Fruit fly (Drosophila melanogaster) whole organism, embryonic: Measurements from ENCODE around the gene Cdc42.

Source experiments
- Adf1 ChIP-seq: fragments of 200-800 bp; sonication (Bioruptor generic); IDR thresholded peaks from 2 replicates; pipeline ENCODE4 v1.3.6; 2022; ENCODE audit warnings: missing biosample characterization, missing genetic modification characterization
- Bgb ChIP-seq: fragments of 200-800 bp; sonication (Bioruptor generic); IDR thresholded peaks from 2 replicates; pipeline ENCODE4 v1.3.6; 2022; ENCODE audit warnings: missing biosample characterization, missing genetic modification characterization; ENCODE audit not compliant: partially characterized antibody
- CG10979 ChIP-seq: fragments of 200-800 bp; sonication (Bioruptor generic); optimal IDR thresholded peaks from 2 replicates; lab custom pipeline; 2018; ENCODE audit warnings: missing biosample characterization, mild to moderate bottlenecking, missing genetic modification characterization, moderate library complexity
- CG12744 ChIP-seq: fragments of 200-800 bp; sonication (Bioruptor generic); optimal IDR thresholded peaks from 2 replicates; lab custom pipeline; 2016; ENCODE audit warnings: missing biosample characterization, missing genetic modification characterization
- CG12942 ChIP-seq: fragments of 200-800 bp; sonication (Bioruptor generic); optimal IDR thresholded peaks from 3 replicates; lab custom pipeline; 2016; ENCODE audit warnings: missing biosample characterization, missing genetic modification characterization
- CG13624 ChIP-seq: fragments of 200-800 bp; sonication (Bioruptor generic); optimal IDR thresholded peaks from 2 replicates; lab custom pipeline; 2016; ENCODE audit warnings: missing biosample characterization, missing genetic modification characterization
- CG13894 ChIP-seq: fragments of 200-800 bp; sonication (Bioruptor generic); optimal IDR thresholded peaks from 3 replicates; lab custom pipeline; 2018; ENCODE audit warnings: missing biosample characterization, mild to moderate bottlenecking, missing genetic modification characterization, moderate library complexity
- CG15269 ChIP-seq: fragments of 200-800 bp; sonication (Bioruptor generic); optimal IDR thresholded peaks from 2 replicates; lab custom pipeline; 2018; ENCODE audit warnings: missing biosample characterization, mild to moderate bottlenecking, missing genetic modification characterization, moderate library complexity
- CG16813 ChIP-seq: fragments of 200-800 bp; sonication (Bioruptor generic); IDR thresholded peaks from 3 replicates; pipeline ENCODE4 v1.3.6; 2022; ENCODE audit warnings: missing biosample characterization, missing genetic modification characterization; ENCODE audit not compliant: partially characterized antibody
- CG17568 ChIP-seq: fragments of 200-800 bp; sonication (Bioruptor generic); optimal IDR thresholded peaks from 2 replicates; lab custom pipeline; 2018; ENCODE audit warnings: missing biosample characterization, mild to moderate bottlenecking, missing genetic modification characterization, moderate library complexity
- CG18476 ChIP-seq: fragments of 200-800 bp; sonication (Bioruptor generic); optimal IDR thresholded peaks from 2 replicates; lab custom pipeline; 2016; ENCODE audit warnings: missing biosample characterization, mild to moderate bottlenecking, missing genetic modification characterization
- CG2678 ChIP-seq: fragments of 200-800 bp; sonication (Bioruptor generic); optimal IDR thresholded peaks from 3 replicates; lab custom pipeline; 2019; ENCODE audit warnings: missing biosample characterization, mild to moderate bottlenecking, missing genetic modification characterization, moderate library complexity
- CG34376 ChIP-seq: fragments of 200-800 bp; sonication (Bioruptor generic); optimal IDR thresholded peaks from 2 replicates; lab custom pipeline; 2018; ENCODE audit warnings: missing biosample characterization, mild to moderate bottlenecking, missing genetic modification characterization
- CG4328 ChIP-seq: fragments of 200-800 bp; sonication (Bioruptor generic); optimal IDR thresholded peaks from 3 replicates; lab custom pipeline; 2017; ENCODE audit warnings: missing biosample characterization, missing genetic modification reagents, missing genetic modification characterization
- CG6791 ChIP-seq: fragments of 200-800 bp; sonication (Bioruptor generic); IDR thresholded peaks from 3 replicates; pipeline ENCODE4 v1.3.6; 2022; ENCODE audit warnings: missing biosample characterization, missing genetic modification characterization; ENCODE audit not compliant: partially characterized antibody
- CG7357 ChIP-seq: fragments of 200-800 bp; sonication (Bioruptor generic); IDR thresholded peaks from 3 replicates; pipeline ENCODE4 v1.3.6; 2022; ENCODE audit warnings: missing biosample characterization, missing genetic modification characterization
- CG7963 ChIP-seq: fragments of 200-800 bp; sonication (Bioruptor generic); IDR thresholded peaks from 3 replicates; pipeline ENCODE4 v1.3.6; 2022; ENCODE audit warnings: missing biosample characterization, missing genetic modification characterization; ENCODE audit not compliant: partially characterized antibody
- CG8281 ChIP-seq: fragments of 200-800 bp; sonication (Bioruptor generic); optimal IDR thresholded peaks from 2 replicates; lab custom pipeline; 2018; ENCODE audit warnings: missing biosample characterization, mild to moderate bottlenecking, missing genetic modification characterization, moderate library complexity
- CTCF ChIP-seq: fragments of 200-800 bp; sonication (Bioruptor generic); optimal IDR thresholded peaks from 2 replicates; lab custom pipeline; 2017; ENCODE audit warnings: missing biosample characterization, mild to moderate bottlenecking, missing genetic modification characterization, moderate library complexity
- D19B ChIP-seq: fragments of 200-800 bp; sonication (Bioruptor generic); optimal IDR thresholded peaks from 2 replicates; lab custom pipeline; 2017; ENCODE audit warnings: missing biosample characterization, mild to moderate bottlenecking, missing genetic modification characterization
- Fer3 ChIP-seq: fragments of 200-800 bp; sonication (Bioruptor generic); optimal IDR thresholded peaks from 2 replicates; lab custom pipeline; 2018; ENCODE audit warnings: missing biosample characterization, mild to moderate bottlenecking, missing genetic modification characterization, moderate library complexity
- GATAe ChIP-seq: fragments of 200-800 bp; sonication (Bioruptor generic); conservative IDR thresholded peaks from 2 replicates; pipeline ENCODE4 v1.3.6; 2022; ENCODE audit warnings: missing biosample characterization, missing genetic modification characterization
- HLH4C ChIP-seq: fragments of 200-800 bp; sonication (Bioruptor generic); IDR thresholded peaks from 3 replicates; pipeline ENCODE4 v1.3.6; 2022; ENCODE audit warnings: missing biosample characterization, missing genetic modification characterization; ENCODE audit not compliant: partially characterized antibody
- HmgZ ChIP-seq: fragments of 200-800 bp; sonication (Bioruptor generic); optimal IDR thresholded peaks from 2 replicates; lab custom pipeline; 2018; ENCODE audit warnings: missing biosample characterization, mild to moderate bottlenecking, missing genetic modification characterization
- Lim3 ChIP-seq: fragments of 200-800 bp; sonication (Bioruptor generic); IDR thresholded peaks from 2 replicates; pipeline ENCODE4 v1.3.6; 2022; ENCODE audit warnings: missing biosample characterization, missing genetic modification characterization
- Med ChIP-seq: fragments of 200-800 bp; sonication (Bioruptor generic); peaks from one replicate; lab custom pipeline; 2016; ENCODE audit warnings: missing biosample characterization, missing genetic modification characterization, mild to moderate bottlenecking, inconsistent platforms, moderate library complexity
- Scr ChIP-seq: fragments of 200-800 bp; sonication (Bioruptor generic); IDR thresholded peaks from 2 replicates; pipeline ENCODE4 v1.3.6; 2022; ENCODE audit warnings: missing biosample characterization, missing genetic modification characterization; ENCODE audit not compliant: partially characterized antibody
- TFAM ChIP-seq: fragments of 200-800 bp; sonication (Bioruptor generic); optimal IDR thresholded peaks from 2 replicates; lab custom pipeline; 2017; ENCODE audit warnings: missing biosample characterization, missing genetic modification characterization, inconsistent platforms
- Trl ChIP-seq, 3 experiments: fragments of >200 bp in 2 of 3; fragments of 200-800 bp in 1 of 3; sonication (Bioruptor generic) in 1 of 3; optimal IDR thresholded peaks; 2 replicates in 1 of 3; 3 replicates in 2 of 3; lab custom pipeline; 2016 to 2017; ENCODE audit warnings: missing biosample characterization in 1 of 3, missing genetic modification characterization in 1 of 3
- ato ChIP-seq: fragments of 200-800 bp; sonication (Bioruptor generic); IDR thresholded peaks from 2 replicates; pipeline ENCODE4 v1.3.6; 2022; ENCODE audit warnings: missing biosample characterization, missing genetic modification characterization; ENCODE audit not compliant: partially characterized antibody
- bbx ChIP-seq: fragments of 200-800 bp; sonication (Bioruptor generic); IDR thresholded peaks from 2 replicates; pipeline ENCODE4 v1.3.6; 2022; ENCODE audit warnings: missing biosample characterization, missing genetic modification characterization; ENCODE audit not compliant: partially characterized antibody
- croc ChIP-seq: fragments of 200-800 bp; sonication (Bioruptor generic); conservative IDR thresholded peaks from 3 replicates; pipeline ENCODE4 v1.3.6; 2022; ENCODE audit warnings: missing biosample characterization, missing genetic modification characterization
- fd96Cb ChIP-seq: fragments of 200-800 bp; sonication (Bioruptor generic); optimal IDR thresholded peaks from 2 replicates; lab custom pipeline; 2018; ENCODE audit warnings: missing biosample characterization, mild to moderate bottlenecking, missing genetic modification characterization, moderate library complexity
- hb ChIP-seq: fragments of 200-800 bp; sonication (Bioruptor generic); IDR thresholded peaks from 3 replicates; pipeline ENCODE4 v1.3.6; 2022; ENCODE audit warnings: missing biosample characterization, missing genetic modification characterization; ENCODE audit not compliant: partially characterized antibody
- inv ChIP-seq: fragments of 200-800 bp; sonication (Bioruptor generic); IDR thresholded peaks from 2 replicates; pipeline ENCODE4 v1.3.6; 2022; ENCODE audit warnings: missing biosample characterization, missing genetic modification characterization; ENCODE audit not compliant: partially characterized antibody
- jumu ChIP-seq: fragments of 200-800 bp; sonication (Bioruptor generic); optimal IDR thresholded peaks from 3 replicates; lab custom pipeline; 2016; ENCODE audit warnings: missing biosample characterization, missing genetic modification characterization
- nerfin-2 ChIP-seq: fragments of 200-800 bp; sonication (Bioruptor generic); IDR thresholded peaks from 2 replicates; pipeline ENCODE4 v1.3.6; 2022; ENCODE audit warnings: missing biosample characterization, missing genetic modification characterization; ENCODE audit not compliant: partially characterized antibody
- nmo ChIP-seq: fragments of 200-800 bp; sonication (Bioruptor generic); optimal IDR thresholded peaks from 2 replicates; lab custom pipeline; 2018; ENCODE audit warnings: missing biosample characterization, mild to moderate bottlenecking, missing genetic modification characterization, moderate library complexity
- onecut ChIP-seq: fragments of 200-800 bp; sonication (Bioruptor generic); IDR thresholded peaks from 2 replicates; pipeline ENCODE4 v1.3.6; 2022; ENCODE audit warnings: missing biosample characterization, missing genetic modification characterization
- sima ChIP-seq: fragments of 200-800 bp; sonication (Bioruptor generic); optimal IDR thresholded peaks from 2 replicates; lab custom pipeline; 2016; ENCODE audit warnings: missing biosample characterization, missing genetic modification characterization
- sqz ChIP-seq: fragments of 200-800 bp; sonication (Bioruptor generic); optimal IDR thresholded peaks from 3 replicates; lab custom pipeline; 2018; ENCODE audit warnings: missing biosample characterization, mild to moderate bottlenecking, missing genetic modification characterization
- tna ChIP-seq: fragments of 200-800 bp; sonication (Bioruptor generic); IDR thresholded peaks from 2 replicates; pipeline ENCODE4 v1.3.6; 2022; ENCODE audit warnings: missing biosample characterization, missing genetic modification characterization; ENCODE audit not compliant: partially characterized antibody
- vnd ChIP-seq: fragments of 200-800 bp; sonication (Bioruptor generic); IDR thresholded peaks from 3 replicates; pipeline ENCODE4 v1.3.6; 2022; ENCODE audit warnings: missing biosample characterization, missing genetic modification characterization; ENCODE audit not compliant: partially characterized antibody
- z ChIP-seq: fragments of 200-800 bp; sonication (Bioruptor generic); IDR thresholded peaks from 3 replicates; pipeline ENCODE4 v1.3.6; 2022; ENCODE audit warnings: missing biosample characterization, missing genetic modification characterization

Gene Cdc42

DNA sequence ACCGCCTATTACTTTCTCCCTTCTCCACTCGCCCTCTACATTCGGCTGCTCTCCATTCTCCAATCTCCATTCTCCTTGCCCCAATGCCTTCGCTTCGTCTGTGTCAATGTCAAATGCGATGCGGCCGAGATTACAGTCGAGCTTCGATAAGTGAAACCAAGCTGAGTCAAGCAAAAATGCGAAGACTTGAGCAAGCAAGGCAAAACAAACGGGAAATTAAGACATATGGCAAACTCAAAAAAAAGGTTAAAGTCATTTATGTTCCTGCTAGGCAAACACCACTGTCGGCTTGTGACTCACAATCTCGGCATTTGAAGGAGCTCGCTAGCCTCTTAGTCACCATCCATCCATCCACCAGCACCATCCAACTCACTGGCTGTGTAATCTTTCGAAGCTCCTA is 28.5 kb upstream of the Cdc42 start (continued):
- no peak for TF ChIP-seq CG17568 (GFP tag; lab: Kevin White, UChicago)
- peak; percentile 97 for TF ChIP-seq CG15269 (tag; lab: Kevin White, UChicago)
- peak; percentile 97 for TF ChIP-seq CG13624 (GFP tag; lab: Kevin White, UChicago)
- peak; percentile 98 for TF ChIP-seq HmgZ (tag; lab: Kevin White, UChicago)
- TF ChIP-seq CG10979 (tag; lab: Kevin White, UChicago) = peak; percentile 93
- peak; percentile 83 for TF ChIP-seq Lim3 (GFP tag; lab: Robert Waterston, UW)
- no peak for TF ChIP-seq Trl (optimal IDR thresholded peaks at IDR 0.05; lab: Kevin White, UChicago)
- peak; percentile 98 for TF ChIP-seq Trl (GFP tag; optimal IDR thresholded peaks at IDR 0.05; lab: Kevin White, UChicago)
- no peak for TF ChIP-seq CG7963
- TF ChIP-seq croc (GFP tag; lab: Robert Waterston, UW) = peak; percentile 91
- TF ChIP-seq, all 482 proteins: peak for 428

DNA sequence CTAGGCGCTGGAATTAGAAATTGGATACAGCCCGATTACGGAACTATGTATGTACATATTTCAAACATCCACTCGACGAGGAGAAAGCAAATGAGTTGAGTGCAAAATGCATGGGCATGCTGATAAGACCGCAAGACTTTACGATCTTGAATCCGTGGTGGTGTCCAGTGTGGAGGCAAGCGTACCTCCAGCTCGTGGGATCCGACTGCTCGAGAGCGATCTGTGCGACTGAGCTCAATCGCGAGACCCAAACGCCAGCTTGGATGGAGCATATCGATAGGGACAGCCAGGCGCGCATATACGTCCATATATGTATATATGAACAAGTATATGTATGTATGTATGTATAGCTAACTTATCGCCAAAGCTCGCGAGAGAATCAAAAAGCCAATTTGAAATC is 21.2 kb upstream of the Cdc42 start, which contains the start of gene et:
et (minus strand) TSS at position 230 of the 400 bp plus-strand sequence.
- TF ChIP-seq nmo (no peak), Med (GFP tag; lab: Kevin White, UChicago) (peak; percentile 26), z (GFP tag; lab: Robert Waterston, UW) (peak; percentile 58; the same call in 1 of the 3 replicates), TFAM (GFP tag; lab: Kevin White, UChicago) (no peak), Adf1 (GFP tag; lab: Robert Waterston, UW) (no peak), CG34376 (GFP tag; lab: Kevin White, UChicago) (peak; percentile 1)

DNA sequence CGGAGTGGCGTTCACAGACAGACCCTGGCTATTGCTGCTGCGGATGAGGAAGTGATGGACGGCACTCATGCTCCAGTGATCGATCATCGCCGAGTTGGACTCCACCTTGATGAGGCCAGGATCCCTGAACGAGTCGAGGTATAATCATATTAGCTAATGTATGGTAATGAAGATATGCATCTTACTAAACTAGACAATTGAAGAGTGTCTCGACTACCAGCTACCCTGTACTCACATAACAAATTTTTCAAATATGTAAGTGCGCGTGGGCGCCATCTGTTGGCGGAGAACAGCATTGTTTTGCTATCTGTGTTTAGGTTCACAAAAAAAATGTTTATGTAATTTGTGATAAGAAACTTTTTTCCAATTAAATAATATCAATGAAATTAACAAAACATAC is 17.7 kb upstream of the Cdc42 start:
- TF ChIP-seq bbx = 0 out of 2 replicates have a peak, but pooled peaks have one; percentile 35
- peak; percentile 45 for TF ChIP-seq Scr (GFP tag; lab: Robert Waterston, UW)
- no peak for TF ChIP-seq CG7357 (GFP tag; lab: Robert Waterston, UW)
- TF ChIP-seq GATAe (GFP tag; lab: Robert Waterston, UW) = no peak
- no peak for TF ChIP-seq CG2678
- no peak for TF ChIP-seq onecut (GFP tag; lab: Robert Waterston, UW)
- TF ChIP-seq CG4328 = no peak
- TF ChIP-seq hb (GFP tag; lab: Robert Waterston, UW) = peak; percentile 57; the same call in 1 of the 3 replicates
- TF ChIP-seq CG7963 = peak; percentile 13; the same call in 1 of the 3 replicates
- no peak for TF ChIP-seq sima (GFP tag; lab: Kevin White, UChicago)
- TF ChIP-seq D19B (GFP tag; lab: Kevin White, UChicago) = peak; percentile 51
- TF ChIP-seq CTCF (GFP tag; lab: Kevin White, UChicago) = peak; percentile 86
- peak; percentile 12; the same call in 1 of the 2 replicates for TF ChIP-seq inv (GFP tag; lab: Robert Waterston, UW)
- TF ChIP-seq CG12942 (GFP tag; lab: Kevin White, UChicago) = no peak
- TF ChIP-seq CG13894 (tag; lab: Kevin White, UChicago) = no peak
- TF ChIP-seq sqz (GFP tag; lab: Kevin White, UChicago) = no peak
- TF ChIP-seq nerfin-2 (GFP tag; lab: Robert Waterston, UW) = peak; percentile 33; the same call in 1 of the 2 replicates
- TF ChIP-seq Bgb (GFP tag; lab: Robert Waterston, UW) = peak; percentile 19; the same call in 1 of the 2 replicates
- TF ChIP-seq Fer3 (tag; lab: Kevin White, UChicago) = no peak
- TF ChIP-seq CG16813 = peak; percentile 61
- TF ChIP-seq CG12744 (GFP tag; lab: Kevin White, UChicago) = no peak
- peak; percentile 64; the same call in 2 of the 3 replicates for TF ChIP-seq HLH4C (GFP tag; lab: Robert Waterston, UW)
- peak; percentile 16; the same call in 1 of the 2 replicates for TF ChIP-seq ato
- peak; percentile 59; the same call in 1 of the 3 replicates for TF ChIP-seq CG6791
- no peak for TF ChIP-seq jumu
- no peak for TF ChIP-seq CG18476 (GFP tag; lab: Kevin White, UChicago)
- peak; percentile 50; the same call in 1 of the 2 replicates for TF ChIP-seq tna (GFP tag; lab: Robert Waterston, UW)
- no peak for TF ChIP-seq fd96Cb (tag; lab: Kevin White, UChicago)
- TF ChIP-seq CG8281 (tag; lab: Kevin White, UChicago) = no peak
- 0 out of 3 replicates have a peak, but pooled peaks have one; percentile 43 for TF ChIP-seq vnd (GFP tag; lab: Robert Waterston, UW)
